Worm (Caenorhabditis elegans) whole organism, dauer: ENCODE results near the gene glb-12.

ENCODE experiments used
- unc-62 ChIP-seq: sonication (generic microtip); optimal IDR thresholded peaks from 2 replicates; lab custom pipeline; 2017; ENCODE audit warnings: missing biosample characterization, missing genetic modification reagents, missing genetic modification characterization

Gene glb-12

ce11 chrII:10714262-10714933, 17.1 kb downstream of the glb-12 start, which contains the start of the genes dph-2 and C09G5.7:
Gene dph-2, minus strand, starts transcription at chrII:10714297.
Gene C09G5.7, plus strand, starts transcription at chrII:10714883.
- no peak for TF ChIP-seq unc-62 (GFP tag; lab: Kevin White, UChicago)

ce11 chrII:10708660-10709059, 22.8 kb downstream of the glb-12 start, which contains the start of gene bli-1:
Gene bli-1, plus strand, starts transcription at chrII:10708960.
- no peak for TF ChIP-seq unc-62 (GFP tag; lab: Kevin White, UChicago)

ce11 chrII:10707439-10708096, 23.9 kb downstream of the glb-12 start:
- TF ChIP-seq unc-62 (GFP tag; lab: Kevin White, UChicago) = no peak

- no peak for TF ChIP-seq unc-62 (GFP tag; lab: Kevin White, UChicago)
Measured at ce11 chrII:10706901-10707300, 24.6 kb downstream of the glb-12 start, which contains the start of gene col-80. Gene col-80, plus strand, starts transcription at chrII:10707201.

ce11 chrII:10706038-10706437, 25.4 kb downstream of the glb-12 start:
- no peak for TF ChIP-seq unc-62 (GFP tag; lab: Kevin White, UChicago)

ce11 chrII:10705347-10705996, 26.0 kb downstream of the glb-12 start:
- no peak for TF ChIP-seq unc-62 (GFP tag; lab: Kevin White, UChicago)

- no peak for TF ChIP-seq unc-62 (GFP tag; lab: Kevin White, UChicago)
Measured at ce11 chrII:10704575-10705170, 26.8 kb downstream of the glb-12 start, which contains the start of gene col-39. Gene col-39, plus strand, starts transcription at chrII:10704916.

ce11 chrII:10703594-10704384, 27.7 kb downstream of the glb-12 start, which contains the start of gene col-79:
Gene col-79, plus strand, starts transcription at chrII:10703613.
- no peak for TF ChIP-seq unc-62 (GFP tag; lab: Kevin White, UChicago)

ce11 chrII:10696060-10696459, 35.4 kb downstream of the glb-12 start:
- TF ChIP-seq unc-62 (GFP tag; lab: Kevin White, UChicago) = no peak

ce11 chrII:10694713-10695112, 36.7 kb downstream of the glb-12 start, which contains the start of gene lgc-57:
Gene lgc-57, plus strand, starts transcription at chrII:10695013.
- TF ChIP-seq unc-62 (GFP tag; lab: Kevin White, UChicago) = no peak

ce11 chrII:10693655-10694054, 37.8 kb downstream of the glb-12 start, which contains the start of gene gbh-1:
Gene gbh-1, minus strand, starts transcription at chrII:10693803.
- TF ChIP-seq unc-62 (GFP tag; lab: Kevin White, UChicago) = no peak

ce11 chrII:10684954-10685353, 46.5 kb downstream of the glb-12 start:
- no peak for TF ChIP-seq unc-62 (GFP tag; lab: Kevin White, UChicago)

ce11 chrII:10680614-10681013, 50.8 kb downstream of the glb-12 start:
- no peak for TF ChIP-seq unc-62 (GFP tag; lab: Kevin White, UChicago)

- no peak for TF ChIP-seq unc-62 (GFP tag; lab: Kevin White, UChicago)
Measured at ce11 chrII:10680130-10680529, 51.3 kb downstream of the glb-12 start.
